Fruit fly (Drosophila melanogaster): Measurements from ENCODE around the gene rho-4.

rho-4 gene

dm6 chrX:11620527-11620926, 20.9 kb downstream of the rho-4 start:
- TF ChIP-seq CG13204 (GFP tag; optimal IDR thresholded peaks at IDR 0.05): no peak
- TF ChIP-seq CG10348 (GFP tag; IDR thresholded peaks at IDR 0.05): no peak
- no peak for TF ChIP-seq CG8301 (tag; optimal IDR thresholded peaks at IDR 0.05)
- no peak for TF ChIP-seq fd96Ca (GFP tag; IDR thresholded peaks at IDR 0.05)
- TF ChIP-seq Snoo (tag; optimal IDR thresholded peaks at IDR 0.05): no peak
- TF ChIP-seq rn (GFP tag; IDR thresholded peaks at IDR 0.05): no peak
- no peak for TF ChIP-seq Pif1A (GFP tag; optimal IDR thresholded peaks at IDR 0.05)
- no peak for TF ChIP-seq CG4496 (GFP tag; IDR thresholded peaks at IDR 0.05)
- no peak for TF ChIP-seq CG15710 (tag; optimal IDR thresholded peaks at IDR 0.05)
- no peak for TF ChIP-seq CG34367 (tag; optimal IDR thresholded peaks at IDR 0.05)
- no peak for TF ChIP-seq CG8159 (tag; optimal IDR thresholded peaks at IDR 0.05)
- TF ChIP-seq CG12605 (GFP tag; IDR thresholded peaks at IDR 0.05): no peak
- no peak for TF ChIP-seq CG32121 (GFP tag; IDR thresholded peaks at IDR 0.05)
- no peak for TF ChIP-seq Pif1B (GFP tag; optimal IDR thresholded peaks at IDR 0.05)
- no peak for TF ChIP-seq Ets98B (GFP tag; IDR thresholded peaks at IDR 0.05)
- no peak for TF ChIP-seq gl (tag; optimal IDR thresholded peaks at IDR 0.05)
- TF ChIP-seq EcR (GFP tag; optimal IDR thresholded peaks at IDR 0.05): no peak
- TF ChIP-seq D1 (tag; optimal IDR thresholded peaks at IDR 0.05): no peak
- TF ChIP-seq CG17806 (tag; optimal IDR thresholded peaks at IDR 0.05): no peak

- TF ChIP-seq CG15710 (tag; optimal IDR thresholded peaks at IDR 0.05): no peak
- TF ChIP-seq CG17806 (tag; optimal IDR thresholded peaks at IDR 0.05): no peak
- no peak for TF ChIP-seq CG34367 (tag; optimal IDR thresholded peaks at IDR 0.05)
- TF ChIP-seq EcR (GFP tag; optimal IDR thresholded peaks at IDR 0.05): no peak
- TF ChIP-seq D1 (tag; optimal IDR thresholded peaks at IDR 0.05): no peak
- no peak for TF ChIP-seq CG32121 (GFP tag; IDR thresholded peaks at IDR 0.05)
Measured at dm6 chrX:11621315-11621865, 21.8 kb downstream of the rho-4 start.

- TF ChIP-seq CG8301 (tag; optimal IDR thresholded peaks at IDR 0.05): no peak
- TF ChIP-seq CG12605 (GFP tag; IDR thresholded peaks at IDR 0.05): peak; percentile 58; the same call in 1 of the 2 replicates
- TF ChIP-seq Snoo (tag; optimal IDR thresholded peaks at IDR 0.05): no peak
- TF ChIP-seq CG13204 (GFP tag; optimal IDR thresholded peaks at IDR 0.05): no peak
- TF ChIP-seq CG4496 (GFP tag; IDR thresholded peaks at IDR 0.05): peak; percentile 64
- no peak for TF ChIP-seq CG9948 (tag; optimal IDR thresholded peaks at IDR 0.05)
- TF ChIP-seq gl (tag; optimal IDR thresholded peaks at IDR 0.05): no peak
- TF ChIP-seq EcR (GFP tag; optimal IDR thresholded peaks at IDR 0.05): no peak
- TF ChIP-seq CG32121 (GFP tag; IDR thresholded peaks at IDR 0.05): peak; percentile 56
- TF ChIP-seq fd96Ca (GFP tag; IDR thresholded peaks at IDR 0.05): no peak
- TF ChIP-seq CG14655 (GFP tag; optimal IDR thresholded peaks at IDR 0.05): no peak
- no peak for TF ChIP-seq CG17806 (tag; optimal IDR thresholded peaks at IDR 0.05)
- no peak for TF ChIP-seq Pif1A (GFP tag; optimal IDR thresholded peaks at IDR 0.05)
- peak; percentile 46; the same call in 1 of the 2 replicates for TF ChIP-seq Ets98B (GFP tag; IDR thresholded peaks at IDR 0.05)
- TF ChIP-seq Pif1B (GFP tag; optimal IDR thresholded peaks at IDR 0.05): no peak
- no peak for TF ChIP-seq CG34367 (tag; optimal IDR thresholded peaks at IDR 0.05)
- TF ChIP-seq CG10348 (GFP tag; IDR thresholded peaks at IDR 0.05): no peak
Measured at dm6 chrX:11621866-11622648, 22.4 kb downstream of the rho-4 start, which contains the start of gene Ptp10D. Gene Ptp10D, plus strand, starts transcription at chrX:11622015.

- TF ChIP-seq CG8301 (tag; optimal IDR thresholded peaks at IDR 0.05) (peak; percentile 93), CG17806 (tag; optimal IDR thresholded peaks at IDR 0.05) (peak; percentile 97), fd96Ca (GFP tag; IDR thresholded peaks at IDR 0.05) (peak; percentile 87), EcR (GFP tag; optimal IDR thresholded peaks at IDR 0.05) (peak; percentile 92), Ets98B (GFP tag; IDR thresholded peaks at IDR 0.05) (peak; percentile 95), CG9948 (tag; optimal IDR thresholded peaks at IDR 0.05) (peak; percentile 95), CG15710 (tag; optimal IDR thresholded peaks at IDR 0.05) (peak; percentile 97), CG32121 (GFP tag; IDR thresholded peaks at IDR 0.05) (peak; percentile 95), CG4496 (GFP tag; IDR thresholded peaks at IDR 0.05) (peak; percentile 98), Pif1B (GFP tag; optimal IDR thresholded peaks at IDR 0.05) (peak; percentile 96), Pif1A (GFP tag; optimal IDR thresholded peaks at IDR 0.05) (peak; percentile 97), rn (GFP tag; IDR thresholded peaks at IDR 0.05) (peak; percentile 88), CG14655 (GFP tag; optimal IDR thresholded peaks at IDR 0.05) (peak; percentile 96), CG13204 (GFP tag; optimal IDR thresholded peaks at IDR 0.05) (peak; percentile 89), CG10348 (GFP tag; IDR thresholded peaks at IDR 0.05) (peak; percentile 65), D1 (tag; optimal IDR thresholded peaks at IDR 0.05) (peak; percentile 90), Snoo (tag; optimal IDR thresholded peaks at IDR 0.05) (peak; percentile 84), CG34367 (tag; optimal IDR thresholded peaks at IDR 0.05) (peak; percentile 97), gl (tag; optimal IDR thresholded peaks at IDR 0.05) (peak; percentile 95), CG8159 (tag; optimal IDR thresholded peaks at IDR 0.05) (peak; percentile 95), CG12605 (GFP tag; IDR thresholded peaks at IDR 0.05) (peak; percentile 95)
Measured at dm6 chrX:11622649-11623425, 23.2 kb downstream of the rho-4 start.

dm6 chrX:11628986-11629571, 29.4 kb downstream of the rho-4 start:
- peak; percentile 19 for TF ChIP-seq Pif1A (GFP tag; optimal IDR thresholded peaks at IDR 0.05)
- no peak for TF ChIP-seq Snoo (tag; optimal IDR thresholded peaks at IDR 0.05)
- TF ChIP-seq CG14655 (GFP tag; optimal IDR thresholded peaks at IDR 0.05): no peak
- 0 out of 3 replicates have a peak, but pooled peaks have one; percentile 26 for TF ChIP-seq CG4496 (GFP tag; IDR thresholded peaks at IDR 0.05)
- TF ChIP-seq CG13204 (GFP tag; optimal IDR thresholded peaks at IDR 0.05): no peak
